Worm (Caenorhabditis elegans): Measurements from ENCODE around the gene atg-9.

DNA sequence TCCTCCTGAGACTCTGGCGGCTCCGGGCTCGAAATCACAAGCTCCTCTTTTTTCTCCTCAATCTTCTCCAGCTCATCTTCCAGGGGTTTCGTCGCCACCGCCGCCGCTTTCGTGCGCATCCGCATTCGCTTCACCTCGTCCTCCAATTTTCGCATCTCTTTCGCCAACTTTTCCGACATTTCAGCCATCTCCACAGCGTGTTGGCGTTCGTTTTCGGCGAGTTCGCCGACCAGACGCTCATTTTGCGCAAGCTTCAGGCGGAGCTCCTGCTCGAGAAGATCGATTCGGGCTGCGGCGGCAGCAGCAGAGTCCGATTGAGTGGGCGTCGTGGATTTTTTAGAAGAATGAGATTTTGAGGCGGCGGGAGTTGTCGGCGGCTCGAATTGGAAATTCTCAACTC is 45.9 kb upstream of the atg-9 start:
- TF ChIP-seq ceh-82 (tag; optimal IDR thresholded peaks at IDR 0.05) (no peak), nhr-6 (tag; optimal IDR thresholded peaks at IDR 0.05) (no peak), madf-9 (GFP tag; conservative IDR thresholded peaks at IDR 0.05) (no peak), snpc-4 (tag; optimal IDR thresholded peaks at IDR 0.05) (no peak), php-3 (GFP tag; IDR thresholded peaks at IDR 0.05) (no peak), F44E2.7 (GFP tag; IDR thresholded peaks at IDR 0.05) (no peak)

All from whole organism, L4 larva.